Fruit fly (Drosophila melanogaster): ENCODE results near the gene CG14340.

DNA sequence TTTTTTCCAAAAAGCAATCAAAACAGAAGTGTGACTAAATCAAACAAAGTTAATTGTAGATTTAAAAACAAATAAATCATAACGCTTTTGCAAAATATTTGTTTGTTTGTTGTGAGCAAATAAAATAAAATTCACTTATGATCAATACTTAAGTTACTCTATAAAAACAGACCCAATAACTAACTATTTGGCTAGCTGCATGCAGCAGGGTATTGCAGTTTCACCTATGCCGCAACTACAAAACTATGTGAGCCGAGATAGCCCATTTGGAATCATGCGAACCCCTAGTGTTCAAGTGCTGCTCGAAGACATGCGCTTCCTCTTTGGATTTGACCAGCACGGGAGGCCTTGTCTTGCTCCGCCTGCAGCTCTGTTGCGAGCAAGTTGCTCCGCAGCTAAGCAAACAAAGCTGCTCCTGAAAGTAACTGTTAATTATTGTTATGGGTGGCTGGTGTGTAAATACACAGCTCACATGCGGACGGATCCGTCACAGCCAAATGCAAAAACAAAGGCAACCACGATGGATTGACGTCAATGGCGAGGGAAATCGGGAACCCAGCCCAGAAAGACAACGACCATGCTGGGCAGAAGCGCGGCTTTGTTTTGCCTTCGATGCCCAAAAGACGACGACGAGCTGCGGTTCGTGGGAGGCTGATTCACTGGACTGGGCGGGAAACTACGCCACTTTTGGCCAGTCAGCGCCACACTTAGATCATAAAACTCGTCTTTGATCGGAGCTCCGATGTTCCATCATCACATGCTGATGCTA lies 9.4 kb downstream of the CG14340 start:
- no peak for TF ChIP-seq CG8478 (optimal IDR thresholded peaks at IDR 0.05)
- TF ChIP-seq CTCF (optimal IDR thresholded peaks at IDR 0.05) = no peak
